Fruit fly (Drosophila melanogaster) S2 (cell line): Measurements from ENCODE around the gene Mrp5.

Experiments used
- CG8478 ChIP-seq: fragments of >200 bp; optimal IDR thresholded peaks from 2 replicates; lab custom pipeline; 2018
- CTCF ChIP-seq, 2 experiments: fragments of >200 bp; optimal IDR thresholded peaks; 2 replicates each; lab custom pipeline; 2018

dm6 chr3R:19875118-19875887 lies at the start of gene Mrp5:
- TF ChIP-seq CG8478 (no peak), CTCF (optimal IDR thresholded peaks at IDR 0.05; lab: Kevin White, UChicago) (no peak)
